Fruit fly (Drosophila melanogaster) whole organism, pupa: Measurements from ENCODE around the gene CG4582.
A peak's percentile ranks its signal among the peaks of the same experiment; 100 is the strongest.

Experiments
- CG10348 ChIP-seq: fragments of 200-800 bp; sonication (Bioruptor generic); IDR thresholded peaks from 2 replicates; pipeline ENCODE4 v1.3.6; 2022; ENCODE audit warnings: missing biosample characterization, missing genetic modification characterization
- CG12605 ChIP-seq: fragments of 200-800 bp; sonication (Bioruptor generic); IDR thresholded peaks from 2 replicates; pipeline ENCODE4 v1.3.6; 2022; ENCODE audit warnings: missing biosample characterization, missing genetic modification characterization
- CG13204 ChIP-seq: fragments of 200-800 bp; sonication (Bioruptor generic); optimal IDR thresholded peaks from 2 replicates; lab custom pipeline; 2018; ENCODE audit warnings: missing biosample characterization, mild to moderate bottlenecking, missing genetic modification characterization, moderate library complexity
- CG14655 ChIP-seq: fragments of 200-800 bp; sonication (Bioruptor generic); optimal IDR thresholded peaks from 3 replicates; lab custom pipeline; 2017; ENCODE audit warnings: mild to moderate bottlenecking, missing biosample characterization, missing genetic modification reagents, missing genetic modification characterization
- CG15710 ChIP-seq: fragments of 200-800 bp; sonication (Bioruptor generic); optimal IDR thresholded peaks from 2 replicates; lab custom pipeline; 2018; ENCODE audit warnings: missing biosample characterization, mild to moderate bottlenecking, missing genetic modification characterization, moderate library complexity
- CG17806 ChIP-seq: fragments of 200-800 bp; sonication (Bioruptor generic); optimal IDR thresholded peaks from 2 replicates; lab custom pipeline; 2018; ENCODE audit warnings: missing biosample characterization, mild to moderate bottlenecking, missing genetic modification characterization, moderate library complexity
- CG32121 ChIP-seq: fragments of 200-800 bp; sonication (Bioruptor generic); IDR thresholded peaks from 2 replicates; pipeline ENCODE4 v1.3.6; 2022; ENCODE audit warnings: missing biosample characterization, missing genetic modification characterization
- CG34367 ChIP-seq: fragments of 200-800 bp; sonication (Bioruptor generic); optimal IDR thresholded peaks from 2 replicates; lab custom pipeline; 2018; ENCODE audit warnings: missing biosample characterization, mild to moderate bottlenecking, missing genetic modification characterization
- CG4496 ChIP-seq: fragments of 200-800 bp; sonication (Bioruptor generic); IDR thresholded peaks from 3 replicates; pipeline ENCODE4 v1.3.6; 2022; ENCODE audit warnings: missing biosample characterization, missing genetic modification characterization
- CG8159 ChIP-seq: fragments of 200-800 bp; sonication (Bioruptor generic); optimal IDR thresholded peaks from 3 replicates; lab custom pipeline; 2018; ENCODE audit warnings: missing biosample characterization, mild to moderate bottlenecking, missing genetic modification characterization, moderate library complexity
- CG8301 ChIP-seq: fragments of 200-800 bp; sonication (Bioruptor generic); optimal IDR thresholded peaks from 2 replicates; lab custom pipeline; 2018; ENCODE audit warnings: missing biosample characterization, mild to moderate bottlenecking, missing genetic modification characterization
- CG9948 ChIP-seq: fragments of 200-800 bp; sonication (Bioruptor generic); optimal IDR thresholded peaks from 2 replicates; lab custom pipeline; 2018; ENCODE audit warnings: missing biosample characterization, mild to moderate bottlenecking, missing genetic modification characterization, moderate library complexity
- D1 ChIP-seq: fragments of 200-800 bp; sonication (Bioruptor generic); optimal IDR thresholded peaks from 2 replicates; lab custom pipeline; 2018; ENCODE audit warnings: missing biosample characterization, mild to moderate bottlenecking, missing genetic modification characterization, moderate library complexity
- EcR ChIP-seq: fragments of 200-800 bp; sonication (Bioruptor generic); optimal IDR thresholded peaks from 3 replicates; lab custom pipeline; 2019; ENCODE audit warnings: missing biosample characterization, missing genetic modification characterization, mild to moderate bottlenecking, moderate library complexity, missing genetic modification reagents
- Ets98B ChIP-seq: fragments of 200-800 bp; sonication (Bioruptor generic); IDR thresholded peaks from 2 replicates; pipeline ENCODE4 v1.3.6; 2022; ENCODE audit warnings: missing biosample characterization, missing genetic modification characterization
- Pif1A ChIP-seq: fragments of 200-800 bp; sonication (Bioruptor generic); optimal IDR thresholded peaks from 3 replicates; lab custom pipeline; 2016; ENCODE audit warnings: missing biosample characterization, missing genetic modification characterization
- Pif1B ChIP-seq: fragments of 200-800 bp; sonication (Bioruptor generic); optimal IDR thresholded peaks from 3 replicates; lab custom pipeline; 2016; ENCODE audit warnings: missing biosample characterization, missing genetic modification characterization
- Snoo ChIP-seq: fragments of 200-800 bp; sonication (Bioruptor generic); optimal IDR thresholded peaks from 3 replicates; lab custom pipeline; 2017; ENCODE audit warnings: missing biosample characterization, mild to moderate bottlenecking, missing genetic modification characterization, inconsistent platforms
- fd96Ca ChIP-seq: fragments of 200-800 bp; sonication (Bioruptor generic); IDR thresholded peaks from 3 replicates; pipeline ENCODE4 v1.3.6; 2022; ENCODE audit warnings: missing biosample characterization, missing genetic modification characterization
- gl ChIP-seq: fragments of 200-800 bp; sonication (Bioruptor generic); optimal IDR thresholded peaks from 2 replicates; lab custom pipeline; 2018; ENCODE audit warnings: missing biosample characterization, mild to moderate bottlenecking, missing genetic modification characterization
- rn ChIP-seq: fragments of 200-800 bp; sonication (Bioruptor generic); IDR thresholded peaks from 2 replicates; pipeline ENCODE4 v1.3.6; 2022; ENCODE audit warnings: missing biosample characterization, missing genetic modification characterization

Gene CG4582

dm6 chr3R:25583079-25583478, at the start of gene CG4582:
TSS of gene CG4582 (minus strand) at chr3R:25583179.
- TF ChIP-seq CG32121 (GFP tag; lab: Robert Waterston, UW) (no peak), CG4496 (GFP tag; lab: Robert Waterston, UW) (no peak), CG17806 (no peak), CG15710 (tag; lab: Kevin White, UChicago) (no peak), CG34367 (tag; lab: Kevin White, UChicago) (no peak), Ets98B (GFP tag; lab: Robert Waterston, UW) (no peak), CG12605 (GFP tag; lab: Robert Waterston, UW) (no peak), CG13204 (GFP tag; lab: Kevin White, UChicago) (no peak), Pif1A (GFP tag; lab: Kevin White, UChicago) (no peak), gl (tag; lab: Kevin White, UChicago) (no peak), CG8301 (tag; lab: Kevin White, UChicago) (no peak), CG8159 (tag; lab: Kevin White, UChicago) (no peak), Snoo (tag; lab: Kevin White, UChicago) (no peak), rn (GFP tag; lab: Robert Waterston, UW) (no peak), CG14655 (GFP tag; lab: Kevin White, UChicago) (no peak), CG9948 (tag; lab: Kevin White, UChicago) (no peak), D1 (tag; lab: Kevin White, UChicago) (no peak), EcR (no peak)

- peak; percentile 28 for TF ChIP-seq CG15710 (tag; lab: Kevin White, UChicago)
- TF ChIP-seq EcR, result no peak
- peak; percentile 7 for TF ChIP-seq CG9948 (tag; lab: Kevin White, UChicago)
- peak; percentile 22 for TF ChIP-seq CG17806
- no peak for TF ChIP-seq CG34367 (tag; lab: Kevin White, UChicago)
- TF ChIP-seq CG8159 (tag; lab: Kevin White, UChicago), result peak; percentile 58
These were observed 48.1 kb upstream of the CG4582 start for dm6 chr3R:25631079-25631478.

dm6 chr3R:25630541-25630940, 47.6 kb upstream of the CG4582 start:
- TF ChIP-seq CG14655 (GFP tag; lab: Kevin White, UChicago) (no peak), Ets98B (GFP tag; lab: Robert Waterston, UW) (no peak), Pif1B (GFP tag; lab: Kevin White, UChicago) (no peak), D1 (tag; lab: Kevin White, UChicago) (no peak), CG10348 (GFP tag; lab: Robert Waterston, UW) (no peak), rn (GFP tag; lab: Robert Waterston, UW) (no peak), CG15710 (tag; lab: Kevin White, UChicago) (no peak), CG4496 (GFP tag; lab: Robert Waterston, UW) (no peak), CG34367 (tag; lab: Kevin White, UChicago) (no peak), EcR (no peak), Snoo (tag; lab: Kevin White, UChicago) (no peak), gl (tag; lab: Kevin White, UChicago) (no peak), CG12605 (GFP tag; lab: Robert Waterston, UW) (no peak), CG17806 (no peak), Pif1A (GFP tag; lab: Kevin White, UChicago) (no peak), CG32121 (GFP tag; lab: Robert Waterston, UW) (no peak), CG9948 (tag; lab: Kevin White, UChicago) (no peak), CG8301 (tag; lab: Kevin White, UChicago) (no peak)

- no peak for TF ChIP-seq Snoo (tag; lab: Kevin White, UChicago)
- TF ChIP-seq fd96Ca, result no peak
- no peak for TF ChIP-seq D1 (tag; lab: Kevin White, UChicago)
- TF ChIP-seq CG14655 (GFP tag; lab: Kevin White, UChicago), result no peak
- TF ChIP-seq Pif1B (GFP tag; lab: Kevin White, UChicago), result no peak
- TF ChIP-seq CG8301 (tag; lab: Kevin White, UChicago), result no peak
- TF ChIP-seq CG10348 (GFP tag; lab: Robert Waterston, UW), result no peak
- no peak for TF ChIP-seq CG13204 (GFP tag; lab: Kevin White, UChicago)
- no peak for TF ChIP-seq Ets98B (GFP tag; lab: Robert Waterston, UW)
- TF ChIP-seq EcR, result no peak
- no peak for TF ChIP-seq CG8159 (tag; lab: Kevin White, UChicago)
- no peak for TF ChIP-seq CG12605 (GFP tag; lab: Robert Waterston, UW)
- no peak for TF ChIP-seq CG17806
- no peak for TF ChIP-seq rn (GFP tag; lab: Robert Waterston, UW)
- TF ChIP-seq Pif1A (GFP tag; lab: Kevin White, UChicago), result no peak
- TF ChIP-seq, all 21 proteins: peak for 0
These were observed 45.7 kb upstream of the CG4582 start for dm6 chr3R:25628657-25629056.

dm6 chr3R:25626625-25627275, 43.8 kb upstream of the CG4582 start, which contains the start of gene Ssadh:
TSS of gene Ssadh (minus strand) at chr3R:25626924.
- TF ChIP-seq gl (tag; lab: Kevin White, UChicago), result no peak
- TF ChIP-seq fd96Ca, result no peak
- no peak for TF ChIP-seq CG9948 (tag; lab: Kevin White, UChicago)
- 0 out of 3 replicates have a peak, but pooled peaks have one; percentile 15 for TF ChIP-seq CG4496 (GFP tag; lab: Robert Waterston, UW)
